Fruit fly (Drosophila melanogaster) whole organism, embryonic: ENCODE data around the gene ct.

Experiments
- B-H2 ChIP-seq: fragments of 200-800 bp; sonication (Bioruptor generic); optimal IDR thresholded peaks from 2 replicates; lab custom pipeline; 2018; ENCODE audit warnings: missing biosample characterization, mild to moderate bottlenecking, missing genetic modification characterization
- Bdp1 ChIP-seq: fragments of 200-800 bp; sonication (Bioruptor generic); optimal IDR thresholded peaks from 3 replicates; lab custom pipeline; 2016; ENCODE audit warnings: missing biosample characterization, missing genetic modification characterization
- CG10366 ChIP-seq: fragments of 200-800 bp; sonication (Bioruptor generic); IDR thresholded peaks from 2 replicates; pipeline ENCODE4 v1.3.6; 2022; ENCODE audit warnings: missing biosample characterization, missing genetic modification characterization
- CG10462 ChIP-seq: fragments of 200-800 bp; sonication (Bioruptor generic); optimal IDR thresholded peaks from 2 replicates; lab custom pipeline; 2016; ENCODE audit warnings: missing biosample characterization, missing genetic modification characterization
- CG11085 ChIP-seq: fragments of 200-800 bp; sonication (Bioruptor generic); IDR thresholded peaks from 2 replicates; pipeline ENCODE4 v1.3.6; 2022; ENCODE audit warnings: missing biosample characterization, missing genetic modification characterization
- CG11504 ChIP-seq: fragments of 200-800 bp; sonication (Bioruptor generic); optimal IDR thresholded peaks from 3 replicates; lab custom pipeline; 2019; ENCODE audit warnings: missing biosample characterization, mild to moderate bottlenecking, missing genetic modification characterization, moderate library complexity
- CG12744 ChIP-seq: fragments of 200-800 bp; sonication (Bioruptor generic); optimal IDR thresholded peaks from 2 replicates; lab custom pipeline; 2016; ENCODE audit warnings: missing biosample characterization, missing genetic modification characterization
- CG18476 ChIP-seq: fragments of 200-800 bp; sonication (Bioruptor generic); optimal IDR thresholded peaks from 2 replicates; lab custom pipeline; 2016; ENCODE audit warnings: missing biosample characterization, mild to moderate bottlenecking, missing genetic modification characterization
- CG2120 ChIP-seq: fragments of 200-800 bp; sonication (Bioruptor generic); optimal IDR thresholded peaks from 3 replicates; lab custom pipeline; 2016; ENCODE audit warnings: missing biosample characterization, missing genetic modification characterization
- CG30403 ChIP-seq: fragments of 200-800 bp; sonication (Bioruptor generic); optimal IDR thresholded peaks from 3 replicates; lab custom pipeline; 2016; ENCODE audit warnings: missing biosample characterization, missing genetic modification characterization
- CG31441 ChIP-seq: fragments of 200-800 bp; sonication (Bioruptor generic); IDR thresholded peaks from 2 replicates; pipeline ENCODE4 v1.3.6; 2022; ENCODE audit warnings: missing biosample characterization, missing genetic modification characterization
- CG34224 ChIP-seq: fragments of 200-800 bp; sonication (Bioruptor generic); IDR thresholded peaks from 3 replicates; pipeline ENCODE4 v1.3.6; 2022; ENCODE audit warnings: missing biosample characterization, missing genetic modification characterization; ENCODE audit not compliant: partially characterized antibody
- CG34376 ChIP-seq: fragments of 200-800 bp; sonication (Bioruptor generic); optimal IDR thresholded peaks from 2 replicates; lab custom pipeline; 2018; ENCODE audit warnings: missing biosample characterization, mild to moderate bottlenecking, missing genetic modification characterization
- CG3838 ChIP-seq: fragments of 200-800 bp; sonication (Bioruptor generic); optimal IDR thresholded peaks from 3 replicates; lab custom pipeline; 2016; ENCODE audit warnings: missing biosample characterization, missing genetic modification characterization
- CG4854 ChIP-seq: fragments of 200-800 bp; sonication (Bioruptor generic); optimal IDR thresholded peaks from 2 replicates; lab custom pipeline; 2016; ENCODE audit warnings: missing biosample characterization, missing genetic modification characterization, inconsistent platforms
- CG5180 ChIP-seq: fragments of 200-800 bp; sonication (Bioruptor generic); optimal IDR thresholded peaks from 3 replicates; lab custom pipeline; 2017; ENCODE audit warnings: missing biosample characterization, missing genetic modification characterization, mild to moderate bottlenecking, moderate library complexity, missing genetic modification reagents
- CG6654 ChIP-seq: fragments of 200-800 bp; sonication (Bioruptor generic); optimal IDR thresholded peaks from 2 replicates; lab custom pipeline; 2017; ENCODE audit warnings: missing biosample characterization, mild to moderate bottlenecking, missing genetic modification characterization
- CG8290 ChIP-seq, 3 experiments: fragments of 200-800 bp; sonication (Bioruptor generic); optimal IDR thresholded peaks; 2 replicates each; lab custom pipeline; 2016 to 2019; ENCODE audit warnings: missing biosample characterization in 3 of 3, missing genetic modification characterization in 3 of 3, mild to moderate bottlenecking in 2 of 3, moderate library complexity in 1 of 3
- CoRest ChIP-seq: fragments of 200-800 bp; sonication (Bioruptor generic); optimal IDR thresholded peaks from 3 replicates; lab custom pipeline; 2018; ENCODE audit warnings: missing biosample characterization, mild to moderate bottlenecking, missing genetic modification characterization, moderate library complexity
- Fer1 ChIP-seq: fragments of 200-800 bp; sonication (Bioruptor generic); optimal IDR thresholded peaks from 2 replicates; lab custom pipeline; 2017; ENCODE audit warnings: missing biosample characterization, mild to moderate bottlenecking, missing genetic modification characterization
- Fer3 ChIP-seq: fragments of 200-800 bp; sonication (Bioruptor generic); optimal IDR thresholded peaks from 2 replicates; lab custom pipeline; 2018; ENCODE audit warnings: missing biosample characterization, mild to moderate bottlenecking, missing genetic modification characterization, moderate library complexity
- Lim3 ChIP-seq: fragments of 200-800 bp; sonication (Bioruptor generic); IDR thresholded peaks from 2 replicates; pipeline ENCODE4 v1.3.6; 2022; ENCODE audit warnings: missing biosample characterization, missing genetic modification characterization
- Mad ChIP-seq: fragments of 200-800 bp; sonication (Bioruptor generic); optimal IDR thresholded peaks from 2 replicates; lab custom pipeline; 2016; ENCODE audit warnings: missing biosample characterization, missing genetic modification characterization
- Med ChIP-seq: fragments of 200-800 bp; sonication (Bioruptor generic); peaks from one replicate; lab custom pipeline; 2016; ENCODE audit warnings: missing biosample characterization, missing genetic modification characterization, mild to moderate bottlenecking, inconsistent platforms, moderate library complexity
- Myb ChIP-seq: fragments of 200-800 bp; sonication (Bioruptor generic); optimal IDR thresholded peaks from 2 replicates; lab custom pipeline; 2016; ENCODE audit warnings: missing biosample characterization, missing genetic modification characterization
- Nf-YB ChIP-seq: fragments of 200-800 bp; sonication (Bioruptor generic); optimal IDR thresholded peaks from 3 replicates; lab custom pipeline; 2019; ENCODE audit warnings: missing biosample characterization, mild to moderate bottlenecking, missing genetic modification characterization, moderate library complexity
- Usf ChIP-seq: fragments of 200-800 bp; sonication (Bioruptor generic); optimal IDR thresholded peaks from 2 replicates; lab custom pipeline; 2017; ENCODE audit warnings: missing genotype, missing biosample characterization, missing genetic modification characterization
- YL-1 ChIP-seq: fragments of 200-800 bp; sonication (Bioruptor generic); optimal IDR thresholded peaks from 3 replicates; lab custom pipeline; 2017; ENCODE audit warnings: missing biosample characterization, mild to moderate bottlenecking, missing genetic modification characterization
- bbx ChIP-seq: fragments of 200-800 bp; sonication (Bioruptor generic); IDR thresholded peaks from 2 replicates; pipeline ENCODE4 v1.3.6; 2022; ENCODE audit warnings: missing biosample characterization, missing genetic modification characterization; ENCODE audit not compliant: partially characterized antibody
- bigmax ChIP-seq: fragments of 200-800 bp; sonication (Bioruptor generic); optimal IDR thresholded peaks from 2 replicates; lab custom pipeline; 2018; ENCODE audit warnings: missing biosample characterization, mild to moderate bottlenecking, missing genetic modification characterization
- caup ChIP-seq: fragments of 200-800 bp; sonication (Bioruptor generic); optimal IDR thresholded peaks from 3 replicates; lab custom pipeline; 2017; ENCODE audit warnings: missing biosample characterization, mild to moderate bottlenecking, missing genetic modification characterization, moderate library complexity; ENCODE audit not compliant: severe bottlenecking
- crp ChIP-seq, 2 experiments: fragments of 200-800 bp; sonication (Bioruptor generic); optimal IDR thresholded peaks; 2 replicates in 1 of 2; 3 replicates in 1 of 2; lab custom pipeline; 2017; ENCODE audit warnings: missing biosample characterization in 2 of 2, missing genetic modification characterization in 2 of 2, mild to moderate bottlenecking in 1 of 2, moderate library complexity in 1 of 2
- en ChIP-seq: fragments of 200-800 bp; sonication (Bioruptor generic); optimal IDR thresholded peaks from 2 replicates; lab custom pipeline; 2016; ENCODE audit warnings: missing biosample characterization, missing genetic modification characterization
- gce ChIP-seq: fragments of 200-800 bp; sonication (Bioruptor generic); IDR thresholded peaks from 3 replicates; pipeline ENCODE4 v1.3.6; 2022; ENCODE audit warnings: missing biosample characterization, missing genetic modification characterization
- hb ChIP-seq: fragments of 200-800 bp; sonication (Bioruptor generic); IDR thresholded peaks from 3 replicates; pipeline ENCODE4 v1.3.6; 2022; ENCODE audit warnings: missing biosample characterization, missing genetic modification characterization; ENCODE audit not compliant: partially characterized antibody
- hth ChIP-seq: fragments of >200 bp; optimal IDR thresholded peaks from 2 replicates; lab custom pipeline; 2017; ENCODE audit warnings: inconsistent platforms
- ind ChIP-seq: fragments of 200-800 bp; sonication (Bioruptor generic); optimal IDR thresholded peaks from 3 replicates; lab custom pipeline; 2016; ENCODE audit warnings: missing biosample characterization, missing genetic modification characterization
- jumu ChIP-seq: fragments of 200-800 bp; sonication (Bioruptor generic); optimal IDR thresholded peaks from 3 replicates; lab custom pipeline; 2016; ENCODE audit warnings: missing biosample characterization, missing genetic modification characterization
- ken ChIP-seq: fragments of 200-800 bp; sonication (Bioruptor generic); IDR thresholded peaks from 3 replicates; pipeline ENCODE4 v1.3.6; 2022; ENCODE audit warnings: missing biosample characterization, missing genetic modification characterization
- nerfin-2 ChIP-seq: fragments of 200-800 bp; sonication (Bioruptor generic); IDR thresholded peaks from 2 replicates; pipeline ENCODE4 v1.3.6; 2022; ENCODE audit warnings: missing biosample characterization, missing genetic modification characterization; ENCODE audit not compliant: partially characterized antibody
- oc ChIP-seq: fragments of 200-800 bp; sonication (Bioruptor generic); optimal IDR thresholded peaks from 2 replicates; lab custom pipeline; 2018; ENCODE audit warnings: missing biosample characterization, mild to moderate bottlenecking, missing genetic modification characterization, moderate library complexity
- p53 ChIP-seq: fragments of 200-800 bp; sonication (Bioruptor generic); optimal IDR thresholded peaks from 2 replicates; lab custom pipeline; 2016; ENCODE audit warnings: missing biosample characterization, missing genetic modification characterization
- pfk ChIP-seq: fragments of 200-800 bp; sonication (Bioruptor generic); optimal IDR thresholded peaks from 2 replicates; lab custom pipeline; 2018; ENCODE audit warnings: missing biosample characterization, mild to moderate bottlenecking, missing genetic modification characterization, moderate library complexity
- pho ChIP-seq: fragments of 200-800 bp; sonication (Bioruptor generic); optimal IDR thresholded peaks from 2 replicates; lab custom pipeline; 2016; ENCODE audit warnings: missing biosample characterization, missing genetic modification characterization
- salm ChIP-seq: fragments of 200-800 bp; sonication (Bioruptor generic); optimal IDR thresholded peaks from 2 replicates; lab custom pipeline; 2018; ENCODE audit warnings: missing biosample characterization, mild to moderate bottlenecking, missing genetic modification characterization
- scrt ChIP-seq: fragments of 200-800 bp; sonication (Bioruptor generic); optimal IDR thresholded peaks from 2 replicates; lab custom pipeline; 2018; ENCODE audit warnings: missing biosample characterization, mild to moderate bottlenecking, missing genetic modification characterization, moderate library complexity
- seq ChIP-seq: fragments of 200-800 bp; sonication (Bioruptor generic); IDR thresholded peaks from 2 replicates; pipeline ENCODE4 v1.3.6; 2022; ENCODE audit warnings: missing biosample characterization, missing genetic modification characterization
- sim ChIP-seq: fragments of 200-800 bp; sonication (Bioruptor generic); IDR thresholded peaks from 2 replicates; pipeline ENCODE4 v1.3.6; 2022; ENCODE audit warnings: missing biosample characterization, missing genetic modification characterization
- stwl ChIP-seq: fragments of 200-800 bp; sonication (Bioruptor generic); optimal IDR thresholded peaks from 3 replicates; lab custom pipeline; 2018; ENCODE audit warnings: missing biosample characterization, mild to moderate bottlenecking, missing genetic modification characterization, moderate library complexity
- tin ChIP-seq: fragments of 200-800 bp; sonication (Bioruptor generic); optimal IDR thresholded peaks from 3 replicates; lab custom pipeline; 2016; ENCODE audit warnings: missing biosample characterization, missing genetic modification characterization
- zfh1 ChIP-seq: fragments of 200-800 bp; sonication (Bioruptor generic); IDR thresholded peaks from 3 replicates; pipeline ENCODE4 v1.3.6; 2022; ENCODE audit warnings: missing biosample characterization, missing genetic modification characterization

ct gene

DNA sequence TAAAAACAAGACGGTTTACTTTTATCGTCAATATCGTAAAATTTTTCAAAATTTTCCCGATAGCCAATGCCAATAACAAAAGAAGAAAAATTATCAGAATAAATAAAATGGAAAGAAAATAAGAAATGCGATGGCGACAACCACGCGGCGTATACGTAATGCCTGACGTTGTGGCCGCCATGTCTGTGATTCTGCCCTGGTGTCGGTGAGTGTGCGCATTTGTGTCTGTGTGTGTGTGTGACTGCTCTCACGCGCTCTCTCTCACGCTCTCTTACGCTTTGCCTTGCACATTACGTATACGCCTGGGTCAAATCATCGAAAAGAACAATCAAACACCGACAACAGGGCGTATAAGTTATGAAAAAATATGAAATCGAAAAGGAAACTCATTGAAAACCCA lies 86.6 kb downstream of the ct start (continued):
- TF ChIP-seq Mad (GFP tag; lab: Kevin White, UChicago) (no peak), Nf-YB (GFP tag; lab: Kevin White, UChicago) (no peak), CG11085 (GFP tag; lab: Robert Waterston, UW) (no peak), Fer1 (no peak), hb (GFP tag; lab: Robert Waterston, UW) (no peak), CG18476 (GFP tag; lab: Kevin White, UChicago) (no peak), Myb (GFP tag; lab: Kevin White, UChicago) (no peak), gce (peak; percentile 31; the same call in 1 of the 3 replicates), en (no peak), CG3838 (GFP tag; lab: Kevin White, UChicago) (no peak), CG31441 (no peak), jumu (GFP tag; lab: Kevin White, UChicago) (no peak), CG34224 (GFP tag; lab: Robert Waterston, UW) (no peak), salm (tag; lab: Kevin White, UChicago) (no peak), hth (no peak), oc (no peak), scrt (no peak), CG10462 (no peak), CG30403 (no peak), bbx (GFP tag; lab: Robert Waterston, UW) (no peak), bigmax (GFP tag; lab: Kevin White, UChicago) (no peak), CoRest (no peak), nerfin-2 (GFP tag; lab: Robert Waterston, UW) (no peak), pfk (GFP tag; lab: Kevin White, UChicago) (no peak), stwl (tag; lab: Kevin White, UChicago) (no peak), ind (GFP tag; lab: Kevin White, UChicago) (no peak), CG4854 (GFP tag; lab: Kevin White, UChicago) (no peak), seq (no peak), CG12744 (GFP tag; lab: Kevin White, UChicago) (no peak), CG11504 (tag; lab: Kevin White, UChicago) (no peak), caup (GFP tag; lab: Kevin White, UChicago) (no peak), Usf (no peak), CG34376 (GFP tag; lab: Kevin White, UChicago) (no peak), sim (0 out of 2 replicates have a peak, but pooled peaks have one; percentile 9), CG8290 (GFP tag; optimal IDR thresholded peaks at IDR 0.05; lab: Kevin White, UChicago) (no peak), CG8290 (tag; optimal IDR thresholded peaks at IDR 0.05; lab: Kevin White, UChicago) (peak in 1 of 2 experiments; percentile 35), CG6654 (no peak), CG5180 (GFP tag; lab: Kevin White, UChicago) (no peak), CG10366 (GFP tag; lab: Robert Waterston, UW) (no peak), Med (GFP tag; lab: Kevin White, UChicago) (peak; percentile 70), p53 (GFP tag; lab: Kevin White, UChicago) (no peak), tin (GFP tag; lab: Kevin White, UChicago) (no peak), B-H2 (GFP tag; lab: Kevin White, UChicago) (no peak), crp (GFP tag; optimal IDR thresholded peaks at IDR 0.05; lab: Kevin White, UChicago) (no peak), Bdp1 (no peak), CG2120 (GFP tag; lab: Kevin White, UChicago) (no peak), pho (GFP tag; lab: Kevin White, UChicago) (no peak), ken (no peak), Fer3 (tag; lab: Kevin White, UChicago) (no peak), zfh1 (GFP tag; lab: Robert Waterston, UW) (0 out of 3 replicates have a peak, but pooled peaks have one; percentile 11), YL-1 (GFP tag; lab: Kevin White, UChicago) (no peak), Lim3 (GFP tag; lab: Robert Waterston, UW) (no peak)
